Fruit fly (Drosophila melanogaster) whole organism, embryonic: ENCODE measurements around the gene CG15728.

Experiments used
- Aef1 ChIP-seq: fragments of 200-800 bp; sonication (Bioruptor generic); IDR thresholded peaks from 3 replicates; pipeline ENCODE4 v1.3.6; 2022; ENCODE audit warnings: missing biosample characterization, missing genetic modification characterization
- Atf3 ChIP-seq: fragments of 200-800 bp; sonication (Bioruptor generic); optimal IDR thresholded peaks from 3 replicates; lab custom pipeline; 2016; ENCODE audit warnings: missing biosample characterization, missing genetic modification characterization
- C15 ChIP-seq: fragments of 200-800 bp; sonication (Bioruptor generic); IDR thresholded peaks from 3 replicates; pipeline ENCODE4 v1.3.6; 2022; ENCODE audit warnings: missing biosample characterization, missing genetic modification characterization
- CG11093 ChIP-seq: fragments of 200-800 bp; sonication (Bioruptor generic); IDR thresholded peaks from 3 replicates; pipeline ENCODE4 v1.3.6; 2022; ENCODE audit warnings: missing biosample characterization, missing genetic modification characterization
- CG12071 ChIP-seq: fragments of 200-800 bp; sonication (Bioruptor generic); optimal IDR thresholded peaks from 3 replicates; lab custom pipeline; 2018; ENCODE audit warnings: missing biosample characterization, mild to moderate bottlenecking, missing genetic modification characterization
- CG15011 ChIP-seq: fragments of 200-800 bp; sonication (Bioruptor generic); optimal IDR thresholded peaks from 3 replicates; lab custom pipeline; 2018; ENCODE audit warnings: missing biosample characterization, mild to moderate bottlenecking, missing genetic modification characterization
- CG17612 ChIP-seq: fragments of 200-800 bp; sonication (Bioruptor generic); IDR thresholded peaks from 2 replicates; pipeline ENCODE4 v1.3.6; 2022; ENCODE audit warnings: missing biosample characterization, missing genetic modification characterization
- CG2199 ChIP-seq: fragments of 200-800 bp; sonication (Bioruptor generic); IDR thresholded peaks from 3 replicates; pipeline ENCODE4 v1.3.6; 2022; ENCODE audit warnings: missing biosample characterization, missing genetic modification characterization
- CG34422 ChIP-seq: fragments of 200-800 bp; sonication (Bioruptor generic); IDR thresholded peaks from 3 replicates; pipeline ENCODE4 v1.3.6; 2022; ENCODE audit warnings: missing biosample characterization, missing genetic modification characterization
- CG5245 ChIP-seq: fragments of 200-800 bp; sonication (Bioruptor generic); optimal IDR thresholded peaks from 3 replicates; lab custom pipeline; 2016; ENCODE audit warnings: missing biosample characterization, missing genetic modification characterization
- CG6175 ChIP-seq: fragments of 200-800 bp; sonication (Bioruptor generic); IDR thresholded peaks from 3 replicates; pipeline ENCODE4 v1.3.6; 2022; ENCODE audit warnings: missing biosample characterization, missing genetic modification characterization
- CG7556 ChIP-seq: fragments of 200-800 bp; sonication (Bioruptor generic); optimal IDR thresholded peaks from 2 replicates; lab custom pipeline; 2017; ENCODE audit warnings: missing biosample characterization, mild to moderate bottlenecking, missing genetic modification characterization
- CG8089 ChIP-seq: fragments of 200-800 bp; sonication (Bioruptor generic); optimal IDR thresholded peaks from 3 replicates; lab custom pipeline; 2016; ENCODE audit warnings: missing biosample characterization, missing genetic modification characterization
- CG9817 ChIP-seq: fragments of 200-800 bp; sonication (Bioruptor generic); optimal IDR thresholded peaks from 2 replicates; lab custom pipeline; 2018; ENCODE audit warnings: missing biosample characterization, mild to moderate bottlenecking, missing genetic modification characterization, moderate library complexity
- Camta ChIP-seq: fragments of 200-800 bp; sonication (Bioruptor generic); optimal IDR thresholded peaks from 2 replicates; lab custom pipeline; 2016; ENCODE audit warnings: missing biosample characterization, missing genetic modification characterization
- Chrac-16 ChIP-seq: fragments of 200-800 bp; sonication (Bioruptor generic); optimal IDR thresholded peaks from 3 replicates; lab custom pipeline; 2016; ENCODE audit warnings: missing biosample characterization, missing genetic modification characterization
- E2f1 ChIP-seq: fragments of 200-800 bp; sonication (Bioruptor generic); IDR thresholded peaks from 2 replicates; pipeline ENCODE4 v1.3.6; 2022; ENCODE audit warnings: missing biosample characterization, missing genetic modification characterization
- H15 ChIP-seq: fragments of 200-800 bp; sonication (Bioruptor generic); IDR thresholded peaks from 3 replicates; pipeline ENCODE4 v1.3.6; 2022; ENCODE audit warnings: missing biosample characterization, missing genetic modification characterization
- HLH3B ChIP-seq: fragments of 200-800 bp; sonication (Bioruptor generic); IDR thresholded peaks from 2 replicates; pipeline ENCODE4 v1.3.6; 2022; ENCODE audit warnings: missing biosample characterization, missing genetic modification characterization
- HLH4C ChIP-seq: fragments of 200-800 bp; sonication (Bioruptor generic); IDR thresholded peaks from 3 replicates; pipeline ENCODE4 v1.3.6; 2022; ENCODE audit warnings: missing biosample characterization, missing genetic modification characterization; ENCODE audit not compliant: partially characterized antibody
- Hr3 ChIP-seq: fragments of 200-800 bp; sonication (Bioruptor generic); optimal IDR thresholded peaks from 3 replicates; lab custom pipeline; 2016; ENCODE audit warnings: missing biosample characterization, missing genetic modification characterization
- Hr51 ChIP-seq, 2 experiments: fragments of 200-800 bp; sonication (Bioruptor generic); optimal IDR thresholded peaks; 2 replicates in 1 of 2; 3 replicates in 1 of 2; lab custom pipeline; 2016 to 2018; ENCODE audit warnings: missing biosample characterization in 2 of 2, missing genetic modification characterization in 2 of 2, mild to moderate bottlenecking in 1 of 2, moderate library complexity in 1 of 2
- Hsf ChIP-seq: fragments of 200-800 bp; sonication (Bioruptor generic); optimal IDR thresholded peaks from 3 replicates; lab custom pipeline; 2016; ENCODE audit warnings: missing biosample characterization, missing genetic modification characterization
- Nf-YB ChIP-seq: fragments of 200-800 bp; sonication (Bioruptor generic); optimal IDR thresholded peaks from 3 replicates; lab custom pipeline; 2019; ENCODE audit warnings: missing biosample characterization, mild to moderate bottlenecking, missing genetic modification characterization, moderate library complexity
- Poxn ChIP-seq: fragments of 200-800 bp; sonication (Bioruptor generic); IDR thresholded peaks from 2 replicates; pipeline ENCODE4 v1.3.6; 2022; ENCODE audit warnings: missing biosample characterization, missing genetic modification characterization
- Ravus ChIP-seq: fragments of 200-800 bp; sonication (Bioruptor generic); IDR thresholded peaks from 2 replicates; pipeline ENCODE4 v1.3.6; 2022; ENCODE audit warnings: missing biosample characterization, missing genetic modification characterization
- Trl ChIP-seq, 3 experiments: fragments of >200 bp in 2 of 3; fragments of 200-800 bp in 1 of 3; sonication (Bioruptor generic) in 1 of 3; optimal IDR thresholded peaks; 2 replicates in 1 of 3; 3 replicates in 2 of 3; lab custom pipeline; 2016 to 2017; ENCODE audit warnings: missing biosample characterization in 1 of 3, missing genetic modification characterization in 1 of 3
- Usf ChIP-seq: fragments of 200-800 bp; sonication (Bioruptor generic); optimal IDR thresholded peaks from 2 replicates; lab custom pipeline; 2017; ENCODE audit warnings: missing genotype, missing biosample characterization, missing genetic modification characterization
- YL-1 ChIP-seq: fragments of 200-800 bp; sonication (Bioruptor generic); optimal IDR thresholded peaks from 3 replicates; lab custom pipeline; 2017; ENCODE audit warnings: missing biosample characterization, mild to moderate bottlenecking, missing genetic modification characterization
- abd-A ChIP-seq: fragments of 200-800 bp; sonication (Bioruptor generic); optimal IDR thresholded peaks from 3 replicates; lab custom pipeline; 2019; ENCODE audit warnings: missing biosample characterization, mild to moderate bottlenecking, missing genetic modification characterization, moderate library complexity
- ap ChIP-seq: fragments of 200-800 bp; sonication (Bioruptor generic); IDR thresholded peaks from 2 replicates; pipeline ENCODE4 v1.3.6; 2022; ENCODE audit warnings: missing biosample characterization, missing genetic modification characterization
- ato ChIP-seq: fragments of 200-800 bp; sonication (Bioruptor generic); IDR thresholded peaks from 2 replicates; pipeline ENCODE4 v1.3.6; 2022; ENCODE audit warnings: missing biosample characterization, missing genetic modification characterization; ENCODE audit not compliant: partially characterized antibody
- bigmax ChIP-seq: fragments of 200-800 bp; sonication (Bioruptor generic); optimal IDR thresholded peaks from 2 replicates; lab custom pipeline; 2018; ENCODE audit warnings: missing biosample characterization, mild to moderate bottlenecking, missing genetic modification characterization
- cg ChIP-seq: fragments of 200-800 bp; sonication (Bioruptor generic); optimal IDR thresholded peaks from 3 replicates; lab custom pipeline; 2019; ENCODE audit warnings: missing biosample characterization, mild to moderate bottlenecking, missing genetic modification characterization, moderate library complexity
- crol ChIP-seq: fragments of 200-800 bp; sonication (Bioruptor generic); IDR thresholded peaks from 2 replicates; pipeline ENCODE4 v1.3.6; 2022; ENCODE audit warnings: missing biosample characterization, missing genetic modification characterization
- dm ChIP-seq: fragments of 200-800 bp; sonication (Bioruptor generic); optimal IDR thresholded peaks from 3 replicates; lab custom pipeline; 2016; ENCODE audit warnings: missing biosample characterization, missing genetic modification characterization
- ems ChIP-seq: fragments of 200-800 bp; sonication (Bioruptor generic); optimal IDR thresholded peaks from 3 replicates; lab custom pipeline; 2016; ENCODE audit warnings: missing biosample characterization, missing genetic modification characterization
- fd102C ChIP-seq: fragments of 200-800 bp; sonication (Bioruptor generic); optimal IDR thresholded peaks from 2 replicates; lab custom pipeline; 2018; ENCODE audit warnings: missing biosample characterization, mild to moderate bottlenecking, missing genetic modification characterization, moderate library complexity
- fd3F ChIP-seq: fragments of 200-800 bp; sonication (Bioruptor generic); optimal IDR thresholded peaks from 2 replicates; lab custom pipeline; 2018; ENCODE audit warnings: missing biosample characterization, mild to moderate bottlenecking, missing genetic modification characterization, moderate library complexity
- grau ChIP-seq: fragments of 200-800 bp; optimal IDR thresholded peaks from 3 replicates; lab custom pipeline; 2019; ENCODE audit warnings: missing biosample characterization, mild to moderate bottlenecking, missing genetic modification characterization, moderate library complexity
- pfk ChIP-seq: fragments of 200-800 bp; sonication (Bioruptor generic); optimal IDR thresholded peaks from 2 replicates; lab custom pipeline; 2018; ENCODE audit warnings: missing biosample characterization, mild to moderate bottlenecking, missing genetic modification characterization, moderate library complexity
- repo ChIP-seq: fragments of 200-800 bp; sonication (Bioruptor generic); optimal IDR thresholded peaks from 2 replicates; lab custom pipeline; 2016; ENCODE audit warnings: missing biosample characterization, missing genetic modification characterization
- row ChIP-seq: fragments of 200-800 bp; sonication (Bioruptor generic); IDR thresholded peaks from 3 replicates; pipeline ENCODE4 v1.3.6; 2022; ENCODE audit warnings: missing biosample characterization, missing genetic modification characterization
- sisA ChIP-seq: fragments of 200-800 bp; sonication (Bioruptor generic); IDR thresholded peaks from 2 replicates; pipeline ENCODE4 v1.3.6; 2022; ENCODE audit warnings: missing biosample characterization, missing genetic modification characterization
- sob ChIP-seq: fragments of 200-800 bp; sonication (Bioruptor generic); IDR thresholded peaks from 2 replicates; pipeline ENCODE4 v1.3.6; 2022; ENCODE audit warnings: missing biosample characterization, missing genetic modification characterization
- stc ChIP-seq: fragments of 200-800 bp; sonication (Bioruptor generic); IDR thresholded peaks from 2 replicates; pipeline ENCODE4 v1.3.6; 2022; ENCODE audit warnings: missing biosample characterization, missing genetic modification characterization
- stwl ChIP-seq: fragments of 200-800 bp; sonication (Bioruptor generic); optimal IDR thresholded peaks from 3 replicates; lab custom pipeline; 2018; ENCODE audit warnings: missing biosample characterization, mild to moderate bottlenecking, missing genetic modification characterization, moderate library complexity
- tgo ChIP-seq: fragments of 200-800 bp; sonication (Bioruptor generic); IDR thresholded peaks from 3 replicates; pipeline ENCODE4 v1.3.6; 2022; ENCODE audit warnings: missing biosample characterization, missing genetic modification characterization
- tna ChIP-seq: fragments of 200-800 bp; sonication (Bioruptor generic); IDR thresholded peaks from 2 replicates; pipeline ENCODE4 v1.3.6; 2022; ENCODE audit warnings: missing biosample characterization, missing genetic modification characterization; ENCODE audit not compliant: partially characterized antibody
- ttk ChIP-seq: fragments of 200-800 bp; sonication (Bioruptor generic); IDR thresholded peaks from 2 replicates; pipeline ENCODE4 v2.1.2; 2022; ENCODE audit warnings: missing biosample characterization, missing genetic modification characterization
- vvl ChIP-seq: fragments of 200-800 bp; sonication (Bioruptor generic); IDR thresholded peaks from 2 replicates; pipeline ENCODE4 v1.3.6; 2022; ENCODE audit warnings: missing biosample characterization, missing genetic modification characterization

CG15728 gene

DNA sequence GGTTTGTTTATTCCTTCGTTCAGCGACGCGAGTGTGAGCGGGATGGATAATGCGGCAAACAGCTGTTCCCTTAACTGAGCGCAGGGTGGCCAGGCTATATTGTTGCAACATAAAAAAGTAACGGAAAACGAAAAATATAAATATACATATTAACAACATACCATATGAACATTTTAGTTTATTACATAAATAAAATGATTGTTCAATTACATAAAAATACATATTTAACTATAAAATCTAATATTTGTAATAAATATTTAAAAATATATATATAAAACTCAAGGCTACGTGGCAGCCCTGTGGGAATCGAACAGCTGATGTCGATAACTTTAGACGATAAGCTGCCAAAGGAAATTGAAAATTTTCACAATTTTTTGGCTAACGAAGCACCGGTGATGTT, 5.5 kb downstream of the CG15728 start, which contains the start of the genes Aven and CG2540 (continued):
- TF ChIP-seq pfk (GFP tag; lab: Kevin White, UChicago) (no peak), HLH4C (GFP tag; lab: Robert Waterston, UW) (no peak), H15 (GFP tag; lab: Robert Waterston, UW) (no peak), CG34422 (GFP tag; lab: Robert Waterston, UW) (peak; percentile 33; the same call in 1 of the 3 replicates), stwl (peak; percentile 67), Usf (GFP tag; lab: Kevin White, UChicago) (peak; percentile 37), Hr51 (GFP tag; optimal IDR thresholded peaks at IDR 0.05; lab: Kevin White, UChicago) (peak; percentile 2 to 89), CG12071 (peak; percentile 6), Hr3 (GFP tag; lab: Kevin White, UChicago) (peak; percentile 78), ato (GFP tag; lab: Robert Waterston, UW) (no peak), fd102C (no peak), Camta (GFP tag; lab: Kevin White, UChicago) (no peak), CG2199 (GFP tag; lab: Robert Waterston, UW) (no peak), dm (GFP tag; lab: Kevin White, UChicago) (no peak), Aef1 (GFP tag; lab: Robert Waterston, UW) (0 out of 3 replicates have a peak, but pooled peaks have one; percentile 13), YL-1 (GFP tag; lab: Kevin White, UChicago) (peak; percentile 61), CG6175 (GFP tag; lab: Robert Waterston, UW) (no peak), CG8089 (GFP tag; lab: Kevin White, UChicago) (no peak), HLH3B (peak; percentile 45), vvl (GFP tag; lab: Robert Waterston, UW) (peak; percentile 83; the same call in 1 of the 2 replicates), crol (GFP tag; lab: Robert Waterston, UW) (no peak), bigmax (GFP tag; lab: Kevin White, UChicago) (no peak), C15 (no peak), fd3F (peak; percentile 75), tgo (GFP tag; lab: Robert Waterston, UW) (peak; percentile 60), ttk (GFP tag; lab: Robert Waterston, UW) (peak; percentile 37; the same call in 1 of the 2 replicates), grau (tag; lab: Kevin White, UChicago) (peak; percentile 90), Ravus (GFP tag; lab: Robert Waterston, UW) (peak; percentile 10; the same call in 1 of the 2 replicates), repo (GFP tag; lab: Kevin White, UChicago) (no peak), CG17612 (GFP tag; lab: Robert Waterston, UW) (no peak), CG11093 (no peak), Chrac-16 (peak; percentile 56), E2f1 (GFP tag; lab: Robert Waterston, UW) (peak; percentile 69), Atf3 (GFP tag; lab: Kevin White, UChicago) (no peak), ems (GFP tag; lab: Kevin White, UChicago) (no peak), row (GFP tag; lab: Robert Waterston, UW) (peak; percentile 90), stc (GFP tag; lab: Robert Waterston, UW) (peak; percentile 62; the same call in 1 of the 2 replicates), Nf-YB (GFP tag; lab: Kevin White, UChicago) (peak; percentile 72), ap (GFP tag; lab: Robert Waterston, UW) (no peak), CG5245 (GFP tag; lab: Kevin White, UChicago) (peak; percentile 44), sisA (GFP tag; lab: Robert Waterston, UW) (peak; percentile 54; the same call in 1 of the 2 replicates), CG15011 (GFP tag; lab: Kevin White, UChicago) (peak; percentile 44), sob (GFP tag; lab: Robert Waterston, UW) (peak; percentile 75), cg (GFP tag; lab: Kevin White, UChicago) (no peak), Trl (optimal IDR thresholded peaks at IDR 0.05; lab: Kevin White, UChicago) (no peak), Trl (GFP tag; optimal IDR thresholded peaks at IDR 0.05; lab: Kevin White, UChicago) (no peak), abd-A (no peak), Hsf (GFP tag; lab: Kevin White, UChicago) (no peak), Poxn (GFP tag; lab: Robert Waterston, UW) (no peak), CG7556 (GFP tag; lab: Kevin White, UChicago) (peak; percentile 90), CG9817 (tag; lab: Kevin White, UChicago) (peak; percentile 79), tna (GFP tag; lab: Robert Waterston, UW) (no peak)
